Fruit fly (Drosophila melanogaster) whole organism, adult: Measurements from ENCODE around the gene CG7332.

Experiments
- CG11617 ChIP-seq: fragments of 200-800 bp; sonication (Bioruptor generic); optimal IDR thresholded peaks from 2 replicates; lab custom pipeline; 2017; ENCODE audit warnings: mild to moderate bottlenecking, missing biosample characterization, missing genetic modification reagents, missing genetic modification characterization
- CG12768 ChIP-seq: fragments of 200-800 bp; sonication (Bioruptor generic); optimal IDR thresholded peaks from 2 replicates; lab custom pipeline; 2017; ENCODE audit warnings: missing biosample characterization, missing genetic modification characterization, mild to moderate bottlenecking, moderate library complexity, missing genetic modification reagents
- CG14711 ChIP-seq: fragments of 200-800 bp; sonication (Bioruptor generic); optimal IDR thresholded peaks from 2 replicates; lab custom pipeline; 2018; ENCODE audit warnings: missing biosample characterization, mild to moderate bottlenecking, missing genetic modification characterization, moderate library complexity
- CG1620 ChIP-seq: fragments of 200-800 bp; sonication (Bioruptor generic); optimal IDR thresholded peaks from 2 replicates; lab custom pipeline; 2016; ENCODE audit warnings: missing biosample characterization, missing genetic modification characterization
- CG33017 ChIP-seq: fragments of 200-800 bp; sonication (Bioruptor generic); optimal IDR thresholded peaks from 2 replicates; lab custom pipeline; 2018; ENCODE audit warnings: missing biosample characterization, mild to moderate bottlenecking, missing genetic modification characterization, moderate library complexity
- CG5204 ChIP-seq: fragments of 200-800 bp; sonication (Bioruptor generic); optimal IDR thresholded peaks from 2 replicates; lab custom pipeline; 2016; ENCODE audit warnings: missing biosample characterization, missing genetic modification characterization
- CG7045 ChIP-seq: fragments of 200-800 bp; sonication (Bioruptor generic); optimal IDR thresholded peaks from 2 replicates; lab custom pipeline; 2017; ENCODE audit warnings: missing biosample characterization, mild to moderate bottlenecking, missing genetic modification characterization
- CG7101 ChIP-seq: fragments of 200-800 bp; sonication (Bioruptor generic); optimal IDR thresholded peaks from 2 replicates; lab custom pipeline; 2018; ENCODE audit warnings: missing biosample characterization, mild to moderate bottlenecking, missing genetic modification characterization, moderate library complexity
- Clk ChIP-seq: fragments of 200-800 bp; sonication (Bioruptor generic); optimal IDR thresholded peaks from 2 replicates; lab custom pipeline; 2017; ENCODE audit warnings: missing biosample characterization, missing genetic modification characterization
- Crg-1 ChIP-seq: fragments of 200-800 bp; sonication (Bioruptor generic); optimal IDR thresholded peaks from 2 replicates; lab custom pipeline; 2016; ENCODE audit warnings: missing biosample characterization, missing genetic modification characterization
- Hr96 ChIP-seq: fragments of 200-800 bp; sonication (Bioruptor generic); optimal IDR thresholded peaks from 2 replicates; lab custom pipeline; 2016; ENCODE audit warnings: missing biosample characterization, missing genetic modification characterization
- Mnt ChIP-seq: fragments of 200-800 bp; sonication (Bioruptor generic); optimal IDR thresholded peaks from 2 replicates; lab custom pipeline; 2016; ENCODE audit warnings: missing biosample characterization, mild to moderate bottlenecking, missing genetic modification characterization
- bab1 ChIP-seq: fragments of 200-800 bp; sonication (Bioruptor generic); optimal IDR thresholded peaks from 3 replicates; lab custom pipeline; 2019; ENCODE audit warnings: missing biosample characterization, mild to moderate bottlenecking, missing genetic modification characterization, moderate library complexity
- cic ChIP-seq: fragments of 200-800 bp; sonication (Bioruptor generic); optimal IDR thresholded peaks from 2 replicates; lab custom pipeline; 2017; ENCODE audit warnings: missing biosample characterization, mild to moderate bottlenecking, missing genetic modification characterization, moderate library complexity
- cnc ChIP-seq, 2 experiments: fragments of >200 bp; optimal IDR thresholded peaks; 2 replicates each; lab custom pipeline; 2017
- kay ChIP-seq: fragments of 200-800 bp; sonication (Bioruptor generic); peaks from one replicate; lab custom pipeline; 2016; ENCODE audit warnings: missing biosample characterization, missing genetic modification characterization, borderline replicate concordance
- ovo ChIP-seq: fragments of 200-800 bp; sonication (Bioruptor generic); optimal IDR thresholded peaks from 2 replicates; lab custom pipeline; 2016; ENCODE audit warnings: missing biosample characterization, missing genetic modification characterization
- pad ChIP-seq: fragments of 200-800 bp; sonication (Bioruptor generic); optimal IDR thresholded peaks from 3 replicates; lab custom pipeline; 2017; ENCODE audit warnings: missing biosample characterization, missing genetic modification characterization, mild to moderate bottlenecking, moderate library complexity, missing genetic modification reagents
- tj ChIP-seq: fragments of 200-800 bp; sonication (Bioruptor generic); optimal IDR thresholded peaks from 3 replicates; lab custom pipeline; 2017; ENCODE audit warnings: missing biosample characterization, mild to moderate bottlenecking, missing genetic modification characterization, moderate library complexity
- toe ChIP-seq: fragments of 200-800 bp; sonication (Bioruptor generic); optimal IDR thresholded peaks from 2 replicates; lab custom pipeline; 2016; ENCODE audit warnings: missing biosample characterization, missing genetic modification characterization

The CG7332 gene

dm6 chrX:18843229-18844033 is 40.9 kb upstream of the CG7332 start, which contains the start of gene htk:
TSS of gene htk (plus strand) at chrX:18843663.
- no peak for TF ChIP-seq CG7045 (GFP tag; lab: Kevin White, UChicago)
- no peak for TF ChIP-seq CG5204 (GFP tag; lab: Kevin White, UChicago)
- TF ChIP-seq CG1620 (GFP tag; lab: Kevin White, UChicago), result peak; percentile 88
- peak; percentile 78 for TF ChIP-seq bab1 (GFP tag; lab: Kevin White, UChicago)
- TF ChIP-seq cic (GFP tag; lab: Kevin White, UChicago), result no peak
- peak; percentile 5 for TF ChIP-seq CG11617 (GFP tag; lab: Kevin White, UChicago)
- TF ChIP-seq pad (GFP tag; lab: Kevin White, UChicago), result peak; percentile 60
- peak; percentile 70 for TF ChIP-seq Crg-1
- peak; percentile 70 for TF ChIP-seq Mnt
- TF ChIP-seq Clk (GFP tag; lab: Kevin White, UChicago), result no peak
- TF ChIP-seq Hr96, result peak; percentile 61
- TF ChIP-seq CG12768 (GFP tag; lab: Kevin White, UChicago), result no peak
- no peak for TF ChIP-seq kay (GFP tag; lab: Kevin White, UChicago)
- peak; percentile 80 for TF ChIP-seq CG7101 (tag; lab: Kevin White, UChicago)
- TF ChIP-seq ovo, result peak; percentile 77
- peak; percentile 23 for TF ChIP-seq tj (GFP tag; lab: Kevin White, UChicago)
- no peak for TF ChIP-seq cnc (optimal IDR thresholded peaks at IDR 0.05; lab: Kevin White, UChicago)
- no peak for TF ChIP-seq toe (GFP tag; lab: Kevin White, UChicago)
- no peak for TF ChIP-seq CG33017
- peak; percentile 96 for TF ChIP-seq CG14711 (tag; lab: Kevin White, UChicago)

- TF ChIP-seq ovo (peak; percentile 44), Clk (GFP tag; lab: Kevin White, UChicago) (peak; percentile 48), CG7045 (GFP tag; lab: Kevin White, UChicago) (peak; percentile 73), CG33017 (peak; percentile 67), CG7101 (tag; lab: Kevin White, UChicago) (peak; percentile 86), Hr96 (peak; percentile 84), toe (GFP tag; lab: Kevin White, UChicago) (peak; percentile 73), CG1620 (GFP tag; lab: Kevin White, UChicago) (peak; percentile 88), tj (GFP tag; lab: Kevin White, UChicago) (peak; percentile 65), CG12768 (GFP tag; lab: Kevin White, UChicago) (peak; percentile 67), pad (GFP tag; lab: Kevin White, UChicago) (peak; percentile 79), bab1 (GFP tag; lab: Kevin White, UChicago) (peak; percentile 77), CG5204 (GFP tag; lab: Kevin White, UChicago) (peak; percentile 75), cic (GFP tag; lab: Kevin White, UChicago) (no peak), Crg-1 (peak; percentile 81), cnc (optimal IDR thresholded peaks at IDR 0.05; lab: Kevin White, UChicago) (no peak), CG14711 (tag; lab: Kevin White, UChicago) (peak; percentile 92), kay (GFP tag; lab: Kevin White, UChicago) (no peak), CG11617 (GFP tag; lab: Kevin White, UChicago) (peak; percentile 89), Mnt (peak; percentile 80)
Measured at dm6 chrX:18848338-18849021, 35.8 kb upstream of the CG7332 start, which contains the start of gene shop. TSS of gene shop (minus strand) at chrX:18848566.

- TF ChIP-seq kay (GFP tag; lab: Kevin White, UChicago) (no peak), cic (GFP tag; lab: Kevin White, UChicago) (no peak), CG14711 (tag; lab: Kevin White, UChicago) (no peak), CG1620 (GFP tag; lab: Kevin White, UChicago) (no peak), Clk (GFP tag; lab: Kevin White, UChicago) (no peak), CG33017 (no peak), CG11617 (GFP tag; lab: Kevin White, UChicago) (no peak), cnc (optimal IDR thresholded peaks at IDR 0.05; lab: Kevin White, UChicago) (no peak), pad (GFP tag; lab: Kevin White, UChicago) (no peak), Mnt (no peak), bab1 (GFP tag; lab: Kevin White, UChicago) (no peak), toe (GFP tag; lab: Kevin White, UChicago) (no peak), CG7045 (GFP tag; lab: Kevin White, UChicago) (no peak), Crg-1 (no peak), tj (GFP tag; lab: Kevin White, UChicago) (no peak), CG7101 (tag; lab: Kevin White, UChicago) (no peak)
Measured at dm6 chrX:18849022-18849368, 35.3 kb upstream of the CG7332 start.

dm6 chrX:18857356-18857807 is 26.9 kb upstream of the CG7332 start, which contains the start of gene CG7322:
TSS of gene CG7322 (minus strand) at chrX:18857757.
- peak; percentile 54 for TF ChIP-seq cic (GFP tag; lab: Kevin White, UChicago)
- no peak for TF ChIP-seq kay (GFP tag; lab: Kevin White, UChicago)

- TF ChIP-seq tj (GFP tag; lab: Kevin White, UChicago) (no peak), CG14711 (tag; lab: Kevin White, UChicago) (peak; percentile 13), CG7101 (tag; lab: Kevin White, UChicago) (peak; percentile 54), pad (GFP tag; lab: Kevin White, UChicago) (no peak), CG33017 (no peak), CG5204 (GFP tag; lab: Kevin White, UChicago) (no peak)
Measured at dm6 chrX:18857916-18858315, 26.4 kb upstream of the CG7332 start, which contains the start of gene Usp39. TSS of gene Usp39 (plus strand) at chrX:18858203.
